In the genomic region with DNA sequence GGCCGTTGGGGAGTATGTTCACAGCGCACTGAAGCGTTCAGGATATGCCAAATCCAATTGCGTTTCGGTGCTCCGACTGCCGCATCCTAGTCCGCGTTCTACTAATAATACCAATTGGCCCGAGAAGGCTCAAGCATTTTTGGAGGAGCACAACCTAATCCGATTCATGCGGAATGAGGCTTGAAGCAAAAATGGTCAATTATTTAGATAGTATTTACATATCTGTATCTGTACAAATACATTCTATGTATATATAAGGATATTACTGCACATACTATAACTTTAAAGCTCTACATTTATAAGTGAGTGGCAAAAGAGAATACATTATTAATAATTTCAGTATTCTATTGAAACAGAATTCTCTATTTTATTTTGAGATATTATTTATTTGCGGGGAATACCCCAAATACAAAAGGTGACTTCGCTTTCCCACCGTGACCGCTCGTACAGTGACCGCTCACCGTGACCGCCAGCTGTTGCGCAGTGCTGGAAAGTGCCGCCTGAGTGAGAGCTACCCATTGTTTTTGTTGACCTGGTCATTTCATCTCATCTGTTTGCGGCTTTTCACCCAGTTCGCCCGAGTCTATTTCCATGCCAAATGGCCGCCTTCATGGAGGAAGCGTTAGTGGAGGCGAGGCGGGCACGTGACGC, we compare ENCODE assay signal across 1 fruit fly cellular context.
A peak's percentile ranks its signal among the peaks of the same experiment; 100 is the strongest.
TF ChIP-seq lines count a peak whose summit lies in the region.

CG5292 (plus strand) TSS at position 486 of the 651 bp plus-strand sequence.

TF ChIP-seq in whole organism, embryonic, 481 proteins besides CTCF, POLR2A, EP300 and RAD21 (continued from another document):
- no peak for TF ChIP-seq wor (GFP tag; IDR thresholded peaks at IDR 0.05; lab: Robert Waterston, UW)
- peak; percentile 23; the same call in 1 of the 3 replicates for TF ChIP-seq HLH4C (GFP tag; IDR thresholded peaks at IDR 0.05; lab: Robert Waterston, UW; ENCODE audit: partially characterized antibody)
- no peak for TF ChIP-seq HLHmδ (GFP tag; optimal IDR thresholded peaks at IDR 0.05; lab: Kevin White, UChicago)
- no peak for TF ChIP-seq Blimp-1 (GFP tag; optimal IDR thresholded peaks at IDR 0.05; lab: Kevin White, UChicago)
- no peak for TF ChIP-seq CkIIα-i1 (GFP tag; IDR thresholded peaks at IDR 0.05; lab: Robert Waterston, UW)
- no peak for TF ChIP-seq CG11093 (GFP tag; IDR thresholded peaks at IDR 0.05; lab: Robert Waterston, UW)
- peak; percentile 51; the same call in 2 of the 3 replicates for TF ChIP-seq CG14860 (GFP tag; IDR thresholded peaks at IDR 0.05; lab: Robert Waterston, UW; ENCODE audit: partially characterized antibody)
- TF ChIP-seq CG5953 (GFP tag; IDR thresholded peaks at IDR 0.05; lab: Robert Waterston, UW) = 0 out of 2 replicates have a peak, but pooled peaks have one; percentile 28
- TF ChIP-seq bsh (GFP tag; optimal IDR thresholded peaks at IDR 0.05; lab: Kevin White, UChicago) = no peak
- no peak for TF ChIP-seq Nf-YA (GFP tag; IDR thresholded peaks at IDR 0.05; lab: Robert Waterston, UW)
- no peak for TF ChIP-seq Mes4 (GFP tag; optimal IDR thresholded peaks at IDR 0.05; lab: Kevin White, UChicago)
- 0 out of 2 replicates have a peak, but pooled peaks have one; percentile 9 for TF ChIP-seq tna (GFP tag; IDR thresholded peaks at IDR 0.05; lab: Robert Waterston, UW; ENCODE audit: partially characterized antibody)
- peak; percentile 57 for TF ChIP-seq Dek (tag; optimal IDR thresholded peaks at IDR 0.05; lab: Kevin White, UChicago)
- TF ChIP-seq en (GFP tag; optimal IDR thresholded peaks at IDR 0.05; lab: Kevin White, UChicago) = no peak
- TF ChIP-seq CG1792 (GFP tag; optimal IDR thresholded peaks at IDR 0.05; lab: Kevin White, UChicago) = no peak
- peak; percentile 56 for TF ChIP-seq nmo (GFP tag; optimal IDR thresholded peaks at IDR 0.05; lab: Kevin White, UChicago)
- no peak for TF ChIP-seq hth (optimal IDR thresholded peaks at IDR 0.05; lab: Kevin White, UChicago)
- peak; percentile 36 for TF ChIP-seq CG6765 (GFP tag; optimal IDR thresholded peaks at IDR 0.05; lab: Kevin White, UChicago)
- no peak for TF ChIP-seq pros (GFP tag; optimal IDR thresholded peaks at IDR 0.05; lab: Kevin White, UChicago)
- peak; percentile 58 for TF ChIP-seq kah (GFP tag; optimal IDR thresholded peaks at IDR 0.05; lab: Kevin White, UChicago)
- peak; percentile 33; the same call in 1 of the 2 replicates for TF ChIP-seq CG14014 (GFP tag; IDR thresholded peaks at IDR 0.05; lab: Robert Waterston, UW)
- no peak for TF ChIP-seq CG2678 (tag; optimal IDR thresholded peaks at IDR 0.05; lab: Kevin White, UChicago)
- peak; percentile 49 for TF ChIP-seq Ets97D (GFP tag; optimal IDR thresholded peaks at IDR 0.05; lab: Kevin White, UChicago)
- no peak for TF ChIP-seq Dfd (GFP tag; optimal IDR thresholded peaks at IDR 0.05; lab: Kevin White, UChicago)
- TF ChIP-seq ATbp (GFP tag; optimal IDR thresholded peaks at IDR 0.05; lab: Kevin White, UChicago) = peak; percentile 8
- TF ChIP-seq ranshi (GFP tag; IDR thresholded peaks at IDR 0.05; lab: Robert Waterston, UW) = peak; percentile 51
- TF ChIP-seq Atf-2 (GFP tag; optimal IDR thresholded peaks at IDR 0.05; lab: Kevin White, UChicago) = no peak
- TF ChIP-seq p53 (GFP tag; optimal IDR thresholded peaks at IDR 0.05; lab: Kevin White, UChicago) = no peak
- TF ChIP-seq CG15601 (tag; optimal IDR thresholded peaks at IDR 0.05; lab: Kevin White, UChicago) = no peak
- TF ChIP-seq her (GFP tag; optimal IDR thresholded peaks at IDR 0.05; lab: Kevin White, UChicago) = no peak
- TF ChIP-seq salm (tag; optimal IDR thresholded peaks at IDR 0.05; lab: Kevin White, UChicago) = no peak
- no peak for TF ChIP-seq sd (tag; optimal IDR thresholded peaks at IDR 0.05; lab: Kevin White, UChicago)
- TF ChIP-seq Eip74EF (GFP tag; optimal IDR thresholded peaks at IDR 0.05; lab: Kevin White, UChicago) = no peak
- TF ChIP-seq Sry-β (GFP tag; optimal IDR thresholded peaks at IDR 0.05; lab: Kevin White, UChicago) = peak; percentile 22
- TF ChIP-seq trh (GFP tag; optimal IDR thresholded peaks at IDR 0.05; lab: Kevin White, UChicago) = peak; percentile 21
- peak; percentile 19 for TF ChIP-seq CrebB (tag; optimal IDR thresholded peaks at IDR 0.05; lab: Kevin White, UChicago)
- TF ChIP-seq CG12155 (GFP tag; optimal IDR thresholded peaks at IDR 0.05; lab: Kevin White, UChicago) = peak; percentile 34
- TF ChIP-seq da (GFP tag; optimal IDR thresholded peaks at IDR 0.05; lab: Kevin White, UChicago) = no peak
- TF ChIP-seq CG16813 (GFP tag; IDR thresholded peaks at IDR 0.05; lab: Robert Waterston, UW; ENCODE audit: partially characterized antibody) = peak; percentile 45; the same call in 1 of the 3 replicates
- peak; percentile 35; the same call in 1 of the 2 replicates for TF ChIP-seq Adf1 (GFP tag; IDR thresholded peaks at IDR 0.05; lab: Robert Waterston, UW)
- peak; percentile 53; the same call in 1 of the 2 replicates for TF ChIP-seq unc-4 (GFP tag; IDR thresholded peaks at IDR 0.05; lab: Robert Waterston, UW; ENCODE audit: partially characterized antibody)
- no peak for TF ChIP-seq CG12236 (GFP tag; optimal IDR thresholded peaks at IDR 0.05; lab: Kevin White, UChicago)
- peak; percentile 42 to 67 for TF ChIP-seq dpn (GFP tag; optimal IDR thresholded peaks at IDR 0.05; lab: Kevin White, UChicago)
